Worm (Caenorhabditis elegans) whole organism, L4 larva: ENCODE results near the gene glr-2.

ENCODE experiments used
- F26F4.8 ChIP-seq: fragments of 200-800 bp; sonication (Bioruptor generic); conservative IDR thresholded peaks from 2 replicates; pipeline ENCODE4 v1.3.6; 2022; ENCODE audit warnings: missing genetic modification characterization, missing compliant biosample characterization
- T26A8.4 ChIP-seq: fragments of 200-800 bp; sonication (Bioruptor generic); IDR thresholded peaks from 2 replicates; pipeline ENCODE4 v1.3.6; 2022; ENCODE audit warnings: missing genetic modification characterization, missing compliant biosample characterization
- Y75B8A.6 ChIP-seq: fragments of 200-800 bp; sonication (Bioruptor generic); IDR thresholded peaks from 2 replicates; pipeline ENCODE4 v1.3.6; 2022; ENCODE audit warnings: missing genetic modification reagents, missing genetic modification characterization, missing compliant biosample characterization
- ZK337.2 ChIP-seq: fragments of 200-800 bp; sonication (Bioruptor generic); IDR thresholded peaks from 2 replicates; pipeline ENCODE4 v1.3.6; 2022; ENCODE audit warnings: missing genetic modification reagents, missing genetic modification characterization, missing compliant biosample characterization
- ama-1 ChIP-seq: fragments of 150-350 bp; optimal IDR thresholded peaks from 2 replicates; lab custom pipeline; 2014; ENCODE audit warnings: inconsistent platforms, mixed read lengths
- arid-1 ChIP-seq: fragments of 200-800 bp; sonication (Bioruptor generic); conservative IDR thresholded peaks from 2 replicates; pipeline ENCODE4 v1.3.6; 2022; ENCODE audit warnings: missing genetic modification reagents, missing genetic modification characterization, missing compliant biosample characterization
- ceh-28 ChIP-seq: fragments of 150-350 bp; optimal IDR thresholded peaks from 2 replicates; lab custom pipeline; 2014; ENCODE audit warnings: missing biosample characterization, missing genetic modification reagents, missing genetic modification characterization
- ceh-62 ChIP-seq: sonication (generic microtip); optimal IDR thresholded peaks from 2 replicates; lab custom pipeline; 2017; ENCODE audit warnings: missing biosample characterization, missing genetic modification characterization
- ces-1 ChIP-seq: fragments of 150-350 bp; sonication (generic microtip); optimal IDR thresholded peaks from 4 replicates; lab custom pipeline; 2014; ENCODE audit warnings: missing biosample characterization, missing genetic modification reagents, missing genetic modification characterization
- ctbp-1 ChIP-seq: fragments of 200-800 bp; sonication (Bioruptor generic); IDR thresholded peaks from 2 replicates; pipeline ENCODE4 v1.3.6; 2022; ENCODE audit warnings: missing genetic modification reagents, missing genetic modification characterization, missing compliant biosample characterization
- daf-12 ChIP-seq: fragments of 150-350 bp; optimal IDR thresholded peaks from 2 replicates; lab custom pipeline; 2014; ENCODE audit warnings: missing biosample characterization, missing genetic modification reagents, missing genetic modification characterization
- daf-16 ChIP-seq, 3 experiments: sonication (generic microtip); optimal IDR thresholded peaks; 2 replicates each; lab custom pipeline; 2016 to 2017; ENCODE audit warnings: missing genetic modification characterization in 3 of 3, missing genetic modification reagents in 3 of 3, mild to moderate bottlenecking in 2 of 3, missing compliant biosample characterization in 2 of 3, missing biosample characterization in 1 of 3, moderate library complexity in 1 of 3
- dmd-6 ChIP-seq: fragments of 200-800 bp; sonication (Bioruptor generic); IDR thresholded peaks from 2 replicates; pipeline ENCODE4 v1.3.6; 2022; ENCODE audit warnings: missing genetic modification reagents, missing genetic modification characterization, missing compliant biosample characterization
- dmd-9 ChIP-seq: fragments of 200-800 bp; sonication (Bioruptor generic); IDR thresholded peaks from 2 replicates; pipeline ENCODE4 v1.3.6; 2022; ENCODE audit warnings: missing genetic modification reagents, missing genetic modification characterization, missing compliant biosample characterization
- dpl-1 ChIP-seq: fragments of 150-350 bp; optimal IDR thresholded peaks from 2 replicates; lab custom pipeline; 2014; ENCODE audit warnings: missing biosample characterization, missing genetic modification reagents, missing genetic modification characterization
- duxl-1 ChIP-seq: sonication (generic microtip); optimal IDR thresholded peaks from 2 replicates; lab custom pipeline; 2016; ENCODE audit warnings: mild to moderate bottlenecking, missing genetic modification characterization, moderate library complexity, missing compliant biosample characterization; ENCODE audit not compliant: poor library complexity
- fkh-10 ChIP-seq: fragments of 150-350 bp; optimal IDR thresholded peaks from 2 replicates; lab custom pipeline; 2014; ENCODE audit warnings: missing biosample characterization, missing genetic modification reagents, missing genetic modification characterization
- gei-8 ChIP-seq: fragments of 200-800 bp; sonication (Bioruptor generic); optimal IDR thresholded peaks from 2 replicates; lab custom pipeline; 2018; ENCODE audit warnings: mild to moderate bottlenecking, missing genetic modification characterization, missing compliant biosample characterization
- hlh-11 ChIP-seq: fragments of 200-800 bp; sonication (Bioruptor generic); optimal IDR thresholded peaks from 2 replicates; lab custom pipeline; 2018; ENCODE audit warnings: mild to moderate bottlenecking, missing genetic modification characterization, missing compliant biosample characterization
- hlh-30 ChIP-seq: sonication (generic microtip); optimal IDR thresholded peaks from 2 replicates; lab custom pipeline; 2017; ENCODE audit warnings: antibody characterized with exemption, mild to moderate bottlenecking, missing genetic modification characterization, missing compliant biosample characterization; ENCODE audit not compliant: insufficient read depth
- jun-1 ChIP-seq: fragments of 150-350 bp; optimal IDR thresholded peaks from 2 replicates; lab custom pipeline; 2014; ENCODE audit warnings: missing biosample characterization, missing genetic modification reagents, missing genetic modification characterization
- lim-7 ChIP-seq: fragments of 200-800 bp; sonication (Bioruptor generic); IDR thresholded peaks from 2 replicates; pipeline ENCODE4 v1.3.6; 2022; ENCODE audit warnings: missing genetic modification characterization, missing compliant biosample characterization
- lin-1 ChIP-seq: fragments of 200-800 bp; sonication (Bioruptor generic); IDR thresholded peaks from 2 replicates; pipeline ENCODE4 v1.3.6; 2022; ENCODE audit warnings: missing genetic modification reagents, missing genetic modification characterization, missing compliant biosample characterization
- lin-15B ChIP-seq: fragments of 150-350 bp; sonication (generic microtip); optimal IDR thresholded peaks from 3 replicates; lab custom pipeline; 2014; ENCODE audit warnings: missing biosample characterization, missing genetic modification characterization
- lin-29 ChIP-seq: fragments of 200-800 bp; sonication (Bioruptor generic); IDR thresholded peaks from 2 replicates; pipeline ENCODE4 v1.3.6; 2022; ENCODE audit warnings: missing genetic modification reagents, missing genetic modification characterization, missing compliant biosample characterization
- lin-39 ChIP-seq: fragments of 150-350 bp; optimal IDR thresholded peaks from 2 replicates; lab custom pipeline; 2014; ENCODE audit warnings: missing biosample characterization, missing genetic modification reagents, missing genetic modification characterization
- mdl-1 ChIP-seq, 2 experiments: fragments of 150-350 bp in 1 of 2; sonication (generic microtip) in 1 of 2; optimal IDR thresholded peaks; 2 replicates each; lab custom pipeline; 2014 to 2017; ENCODE audit warnings: missing biosample characterization in 2 of 2, missing genetic modification characterization in 2 of 2
- mdt-29 ChIP-seq: fragments of 200-800 bp; sonication (Bioruptor generic); IDR thresholded peaks from 2 replicates; pipeline ENCODE4 v1.3.6; 2022; ENCODE audit warnings: missing genetic modification reagents, missing genetic modification characterization, missing compliant biosample characterization
- mxl-3 ChIP-seq: fragments of 200-800 bp; sonication (Bioruptor generic); optimal IDR thresholded peaks from 2 replicates; lab custom pipeline; 2018; ENCODE audit warnings: mild to moderate bottlenecking, missing genetic modification characterization, missing compliant biosample characterization
- nhr-10 ChIP-seq: fragments of 150-350 bp; optimal IDR thresholded peaks from 2 replicates; lab custom pipeline; 2014; ENCODE audit warnings: missing biosample characterization, missing genetic modification characterization
- nhr-11 ChIP-seq: fragments of 150-350 bp; optimal IDR thresholded peaks from 2 replicates; lab custom pipeline; 2014; ENCODE audit warnings: missing biosample characterization, missing genetic modification characterization
- nhr-111 ChIP-seq: fragments of 200-800 bp; sonication (Bioruptor generic); optimal IDR thresholded peaks from 2 replicates; lab custom pipeline; 2018; ENCODE audit warnings: mild to moderate bottlenecking, missing genetic modification characterization, missing compliant biosample characterization
- nhr-237 ChIP-seq: sonication (generic microtip); optimal IDR thresholded peaks from 2 replicates; lab custom pipeline; 2017; ENCODE audit warnings: missing biosample characterization, missing genetic modification characterization
- nhr-28 ChIP-seq: fragments of 150-350 bp; optimal IDR thresholded peaks from 2 replicates; lab custom pipeline; 2014; ENCODE audit warnings: missing biosample characterization, missing genetic modification characterization
- nhr-41 ChIP-seq: fragments of 200-800 bp; sonication (Bioruptor generic); IDR thresholded peaks from 2 replicates; pipeline ENCODE4 v1.3.6; 2022; ENCODE audit warnings: missing genetic modification reagents, missing genetic modification characterization, missing compliant biosample characterization
- nhr-42 ChIP-seq: fragments of 200-800 bp; sonication (Bioruptor generic); IDR thresholded peaks from 2 replicates; pipeline ENCODE4 v1.3.6; 2022; ENCODE audit warnings: missing genetic modification characterization, missing compliant biosample characterization
- nhr-6 ChIP-seq: fragments of 150-350 bp; optimal IDR thresholded peaks from 2 replicates; lab custom pipeline; 2014; ENCODE audit warnings: missing biosample characterization, missing genetic modification characterization
- nhr-76 ChIP-seq: fragments of 150-350 bp; optimal IDR thresholded peaks from 2 replicates; lab custom pipeline; 2014; ENCODE audit warnings: missing biosample characterization, missing genetic modification characterization
- pha-4 ChIP-seq, 2 experiments: fragments of 150-350 bp in 1 of 2; fragments of 200-800 bp in 1 of 2; sonication (Bioruptor generic) in 1 of 2; IDR thresholded peaks in 1 of 2; optimal IDR thresholded peaks in 1 of 2; 2 replicates each; pipeline versions ENCODE4 v1.3.6 to Lab custom; 2014 to 2022; ENCODE audit warnings: missing genetic modification characterization in 2 of 2, missing genetic modification reagents in 2 of 2, missing biosample characterization in 1 of 2, missing compliant biosample characterization in 1 of 2
- skn-1 ChIP-seq: fragments of 150-350 bp; optimal IDR thresholded peaks from 2 replicates; lab custom pipeline; 2014; ENCODE audit warnings: missing biosample characterization, missing genetic modification characterization
- snpc-1.2 ChIP-seq: fragments of 200-800 bp; sonication (Bioruptor generic); IDR thresholded peaks from 2 replicates; pipeline ENCODE4 v1.3.6; 2022; ENCODE audit warnings: missing genetic modification reagents, missing genetic modification characterization, missing compliant biosample characterization
- snpc-4 ChIP-seq: fragments of 150-350 bp; optimal IDR thresholded peaks from 2 replicates; lab custom pipeline; 2014; ENCODE audit warnings: missing biosample characterization, missing genetic modification characterization
- spr-3 ChIP-seq: fragments of 200-800 bp; sonication (Bioruptor generic); optimal IDR thresholded peaks from 2 replicates; lab custom pipeline; 2018; ENCODE audit warnings: mild to moderate bottlenecking, missing genetic modification characterization, missing compliant biosample characterization
- tag-97 ChIP-seq: fragments of 200-800 bp; sonication (Bioruptor generic); IDR thresholded peaks from 2 replicates; pipeline ENCODE4 v1.3.6; 2022; ENCODE audit warnings: missing genetic modification characterization, missing compliant biosample characterization
- tra-1 ChIP-seq: fragments of 200-800 bp; sonication (Bioruptor generic); IDR thresholded peaks from 2 replicates; pipeline ENCODE4 v1.3.6; 2022; ENCODE audit warnings: missing genetic modification reagents, missing genetic modification characterization, missing compliant biosample characterization
- unc-62 ChIP-seq, 3 experiments: fragments of 150-350 bp in 1 of 3; sonication (generic microtip); optimal IDR thresholded peaks in 2 of 3; peaks in 1 of 3; 1 replicate in 1 of 3; 2 replicates in 2 of 3; lab custom pipeline; 2014 to 2017; ENCODE audit warnings: missing biosample characterization in 3 of 3, missing genetic modification characterization in 3 of 3, missing genetic modification reagents in 3 of 3, missing genotype in 1 of 3
- vab-7 ChIP-seq: fragments of 200-800 bp; sonication (Bioruptor generic); IDR thresholded peaks from 2 replicates; pipeline ENCODE4 v1.3.6; 2022; ENCODE audit warnings: missing genetic modification reagents, missing genetic modification characterization, missing compliant biosample characterization
- zag-1 ChIP-seq: fragments of 150-350 bp; optimal IDR thresholded peaks from 2 replicates; lab custom pipeline; 2014; ENCODE audit warnings: missing biosample characterization, missing genetic modification characterization
- zfp-2 ChIP-seq: sonication (generic microtip); optimal IDR thresholded peaks from 2 replicates; lab custom pipeline; 2016; ENCODE audit warnings: mild to moderate bottlenecking, missing genetic modification characterization, missing compliant biosample characterization
- zip-11 ChIP-seq: fragments of 200-800 bp; sonication (Bioruptor generic); IDR thresholded peaks from 2 replicates; pipeline ENCODE4 v1.3.6; 2022; ENCODE audit warnings: missing genetic modification characterization, missing compliant biosample characterization
- zip-2 ChIP-seq: fragments of 150-350 bp; optimal IDR thresholded peaks from 2 replicates; lab custom pipeline; 2014; ENCODE audit warnings: missing biosample characterization, missing genetic modification characterization
- ztf-11 ChIP-seq: fragments of 150-350 bp; optimal IDR thresholded peaks from 2 replicates; lab custom pipeline; 2014; ENCODE audit warnings: missing biosample characterization, missing genetic modification characterization

The glr-2 gene

ce11 chrIII:7154526-7154925 lies 9.8 kb upstream of the glr-2 start (continued):
- TF ChIP-seq mdt-29 (GFP tag; lab: Robert Waterston, UW) (no peak), ama-1 (lab: Kevin White, UChicago) (no peak), tra-1 (no peak), nhr-6 (tag; lab: Kevin White, UChicago) (no peak), ces-1 (GFP tag; lab: Kevin White, UChicago) (no peak), T26A8.4 (GFP tag; lab: Robert Waterston, UW) (no peak), nhr-41 (GFP tag; lab: Robert Waterston, UW) (no peak), dmd-6 (GFP tag; lab: Robert Waterston, UW) (peak; percentile 38), nhr-111 (GFP tag; lab: Kevin White, UChicago) (no peak), pha-4 (GFP tag; IDR thresholded peaks at IDR 0.05; lab: Robert Waterston, UW) (no peak), pha-4 (tag; optimal IDR thresholded peaks at IDR 0.05; lab: Kevin White, UChicago) (no peak), zip-2 (tag; lab: Kevin White, UChicago) (no peak), nhr-10 (tag; lab: Kevin White, UChicago) (no peak), hlh-11 (tag; lab: Kevin White, UChicago) (peak; percentile 48), nhr-42 (GFP tag; lab: Robert Waterston, UW) (no peak), F26F4.8 (no peak), lin-1 (GFP tag; lab: Robert Waterston, UW) (no peak), ceh-62 (tag; lab: Kevin White, UChicago) (no peak), lin-29 (GFP tag; lab: Robert Waterston, UW) (no peak), snpc-1.2 (no peak), snpc-4 (tag; lab: Kevin White, UChicago) (no peak), skn-1 (tag; lab: Kevin White, UChicago) (no peak), arid-1 (GFP tag; lab: Robert Waterston, UW) (no peak), vab-7 (GFP tag; lab: Robert Waterston, UW) (no peak), nhr-76 (tag; lab: Kevin White, UChicago) (no peak), lin-15B (tag; lab: Kevin White, UChicago) (no peak), mxl-3 (GFP tag; lab: Kevin White, UChicago) (no peak), dpl-1 (GFP tag; lab: Kevin White, UChicago) (no peak), daf-12 (no peak), zfp-2 (tag; lab: Kevin White, UChicago) (no peak), Y75B8A.6 (GFP tag; lab: Robert Waterston, UW) (no peak), nhr-237 (tag; lab: Kevin White, UChicago) (no peak), gei-8 (GFP tag; lab: Kevin White, UChicago) (no peak), ztf-11 (tag; lab: Kevin White, UChicago) (no peak), ZK337.2 (GFP tag; lab: Robert Waterston, UW) (no peak), spr-3 (GFP tag; lab: Kevin White, UChicago) (no peak), nhr-28 (tag; lab: Kevin White, UChicago) (peak; percentile 49), duxl-1 (tag; lab: Kevin White, UChicago) (no peak), fkh-10 (GFP tag; lab: Kevin White, UChicago) (no peak), nhr-11 (no peak), ctbp-1 (GFP tag; lab: Robert Waterston, UW) (no peak), lin-39 (tag; lab: Kevin White, UChicago) (no peak), zip-11 (GFP tag; lab: Robert Waterston, UW) (no peak), lim-7 (no peak), ceh-28 (tag; lab: Kevin White, UChicago) (no peak), tag-97 (GFP tag; lab: Robert Waterston, UW) (no peak), hlh-30 (tag; lab: Kevin White, UChicago) (peak; percentile 46), dmd-9 (GFP tag; lab: Robert Waterston, UW) (no peak), unc-62 (GFP tag; optimal IDR thresholded peaks at IDR 0.05 in 1 of 2; lab: Kevin White, UChicago) (no peak), unc-62 (tag; optimal IDR thresholded peaks at IDR 0.05; lab: Kevin White, UChicago) (no peak), mdl-1 (tag; optimal IDR thresholded peaks at IDR 0.05; lab: Kevin White, UChicago) (no peak), jun-1 (tag; lab: Kevin White, UChicago) (no peak), zag-1 (tag; lab: Kevin White, UChicago) (no peak), daf-16 (GFP tag; optimal IDR thresholded peaks at IDR 0.05; lab: Kevin White, UChicago) (no peak), daf-16 (tag; optimal IDR thresholded peaks at IDR 0.05; lab: Kevin White, UChicago) (peak; percentile 38)
